Worm (Caenorhabditis elegans) whole organism, early embryonic: ENCODE results near the gene Y73F8A.15.

Experiments used
- B0310.2 ChIP-seq: sonication (generic microtip); optimal IDR thresholded peaks from 2 replicates; lab custom pipeline; 2016; ENCODE audit warnings: mild to moderate bottlenecking, missing genetic modification characterization, missing compliant biosample characterization
- ama-1 ChIP-seq: fragments of 150-350 bp; optimal IDR thresholded peaks from 2 replicates; lab custom pipeline; 2014
- ceh-13 ChIP-seq: fragments of 200-800 bp; sonication (Bioruptor generic); optimal IDR thresholded peaks from 2 replicates; lab custom pipeline; 2018; ENCODE audit warnings: mild to moderate bottlenecking, missing genetic modification characterization, missing compliant biosample characterization
- hmbx-1 ChIP-seq: sonication (generic microtip); optimal IDR thresholded peaks from 2 replicates; lab custom pipeline; 2016; ENCODE audit warnings: mild to moderate bottlenecking, missing genetic modification characterization, missing compliant biosample characterization
- tbx-11 ChIP-seq: fragments of 200-800 bp; sonication (Bioruptor generic); IDR thresholded peaks from 2 replicates; pipeline ENCODE4 v1.3.6; 2022; ENCODE audit warnings: missing genetic modification characterization, missing compliant biosample characterization

- TF ChIP-seq B0310.2 (tag; lab: Kevin White, UChicago) (no peak), ama-1 (no peak), ceh-13 (GFP tag; lab: Kevin White, UChicago) (no peak), tbx-11 (no peak), hmbx-1 (tag; lab: Kevin White, UChicago) (no peak)
Measured at ce11 chrIV:15291162-15291561, 30.2 kb upstream of the Y73F8A.15 start, which contains the start of gene pqn-90.
